Worm (Caenorhabditis elegans) whole organism, mixed stage, embryonic: ENCODE results near the gene nhr-36.

Source experiments
- M03D4.4 ChIP-seq: sonication (generic microtip); optimal IDR thresholded peaks from 2 replicates; lab custom pipeline; 2017; ENCODE audit warnings: mild to moderate bottlenecking, missing genetic modification characterization, missing compliant biosample characterization
- bed-3 ChIP-seq: fragments of 200-800 bp; sonication (Bioruptor generic); optimal IDR thresholded peaks from 3 replicates; lab custom pipeline; 2018; ENCODE audit warnings: mild to moderate bottlenecking, missing genetic modification characterization, moderate library complexity, missing compliant biosample characterization
- blmp-1 ChIP-seq: fragments of 150-350 bp; optimal IDR thresholded peaks from 2 replicates; lab custom pipeline; 2014; ENCODE audit warnings: missing biosample characterization, missing genetic modification characterization
- ceh-43 ChIP-seq: fragments of 200-800 bp; sonication (Bioruptor generic); optimal IDR thresholded peaks from 2 replicates; lab custom pipeline; 2018; ENCODE audit warnings: mild to moderate bottlenecking, missing genetic modification characterization, moderate library complexity, missing compliant biosample characterization
- ceh-83 ChIP-seq: fragments of 200-800 bp; sonication (Bioruptor generic); optimal IDR thresholded peaks from 2 replicates; lab custom pipeline; 2018; ENCODE audit warnings: mild to moderate bottlenecking, missing genetic modification characterization, missing compliant biosample characterization
- ces-1 ChIP-seq: fragments of 150-350 bp; optimal IDR thresholded peaks from 2 replicates; lab custom pipeline; 2014; ENCODE audit warnings: missing biosample characterization, missing genetic modification reagents, missing genetic modification characterization
- cnd-1 ChIP-seq: fragments of 200-800 bp; sonication (Bioruptor generic); optimal IDR thresholded peaks from 2 replicates; lab custom pipeline; 2018; ENCODE audit warnings: mild to moderate bottlenecking, missing genetic modification characterization, missing compliant biosample characterization
- drap-1 ChIP-seq: fragments of 200-800 bp; sonication (Bioruptor generic); optimal IDR thresholded peaks from 3 replicates; lab custom pipeline; 2018; ENCODE audit warnings: mild to moderate bottlenecking, missing genetic modification characterization, missing compliant biosample characterization
- elt-1 ChIP-seq: sonication (generic microtip); optimal IDR thresholded peaks from 2 replicates; lab custom pipeline; 2017; ENCODE audit warnings: missing genetic modification characterization, mild to moderate bottlenecking, missing compliant biosample characterization, antibody characterized with exemption, moderate library complexity, borderline replicate concordance; ENCODE audit not compliant: insufficient read depth
- elt-3 ChIP-seq: fragments of 150-350 bp; optimal IDR thresholded peaks from 2 replicates; lab custom pipeline; 2014; ENCODE audit warnings: missing biosample characterization, missing genetic modification characterization
- flh-1 ChIP-seq: fragments of 200-800 bp; sonication (Bioruptor generic); optimal IDR thresholded peaks from 2 replicates; lab custom pipeline; 2018; ENCODE audit warnings: mild to moderate bottlenecking, missing genetic modification characterization, moderate library complexity, missing compliant biosample characterization
- ham-2 ChIP-seq: fragments of 200-800 bp; sonication (Bioruptor generic); optimal IDR thresholded peaks from 2 replicates; lab custom pipeline; 2018; ENCODE audit warnings: mild to moderate bottlenecking, missing genetic modification characterization, missing compliant biosample characterization
- hlh-1 ChIP-seq: fragments of 150-350 bp; optimal IDR thresholded peaks from 2 replicates; lab custom pipeline; 2014; ENCODE audit warnings: missing biosample characterization, missing genetic modification reagents, missing genetic modification characterization
- lin-13 ChIP-seq: fragments of 150-350 bp; optimal IDR thresholded peaks from 2 replicates; lab custom pipeline; 2014; ENCODE audit warnings: missing biosample characterization, missing genetic modification characterization
- lin-32 ChIP-seq: fragments of 200-800 bp; sonication (Bioruptor generic); optimal IDR thresholded peaks from 2 replicates; lab custom pipeline; 2018; ENCODE audit warnings: mild to moderate bottlenecking, missing genetic modification characterization, missing compliant biosample characterization
- lsy-2 ChIP-seq: fragments of 150-350 bp; optimal IDR thresholded peaks from 2 replicates; lab custom pipeline; 2014; ENCODE audit warnings: missing biosample characterization, missing genetic modification characterization
- mab-5 ChIP-seq: fragments of 150-350 bp; optimal IDR thresholded peaks from 2 replicates; lab custom pipeline; 2014; ENCODE audit warnings: missing biosample characterization, missing genetic modification characterization
- mep-1 ChIP-seq: fragments of 150-350 bp; optimal IDR thresholded peaks from 2 replicates; lab custom pipeline; 2017; ENCODE audit warnings: missing biosample characterization, missing genetic modification reagents, missing genetic modification characterization, inconsistent platforms
- mls-2 ChIP-seq: sonication (generic microtip); optimal IDR thresholded peaks from 2 replicates; lab custom pipeline; 2016; ENCODE audit warnings: mild to moderate bottlenecking, missing genetic modification characterization, moderate library complexity, missing compliant biosample characterization
- nhr-2 ChIP-seq: fragments of 150-350 bp; optimal IDR thresholded peaks from 2 replicates; lab custom pipeline; 2014; ENCODE audit warnings: missing biosample characterization, missing genetic modification characterization
- nhr-237 ChIP-seq: fragments of 150-350 bp; optimal IDR thresholded peaks from 2 replicates; lab custom pipeline; 2014; ENCODE audit warnings: missing biosample characterization, missing genetic modification characterization
- nhr-28 ChIP-seq: fragments of 150-350 bp; optimal IDR thresholded peaks from 2 replicates; lab custom pipeline; 2014; ENCODE audit warnings: missing biosample characterization, missing genetic modification characterization
- pha-4 ChIP-seq: fragments of 150-350 bp; optimal IDR thresholded peaks from 2 replicates; lab custom pipeline; 2018; ENCODE audit warnings: missing biosample characterization, missing genetic modification reagents, missing genetic modification characterization
- sem-2 ChIP-seq: fragments of 200-800 bp; sonication (Bioruptor generic); optimal IDR thresholded peaks from 2 replicates; lab custom pipeline; 2018; ENCODE audit warnings: mild to moderate bottlenecking, missing genetic modification characterization, missing compliant biosample characterization
- snpc-4 ChIP-seq: fragments of 150-350 bp; optimal IDR thresholded peaks from 2 replicates; lab custom pipeline; 2014; ENCODE audit warnings: missing biosample characterization, missing genetic modification characterization
- sptf-1 ChIP-seq: sonication (generic microtip); optimal IDR thresholded peaks from 2 replicates; lab custom pipeline; 2017; ENCODE audit warnings: mild to moderate bottlenecking, missing genetic modification characterization, moderate library complexity, missing compliant biosample characterization
- tbx-8 ChIP-seq: fragments of 200-800 bp; sonication (Bioruptor generic); optimal IDR thresholded peaks from 2 replicates; lab custom pipeline; 2018; ENCODE audit warnings: mild to moderate bottlenecking, missing genetic modification characterization, moderate library complexity, missing compliant biosample characterization
- unc-120 ChIP-seq: sonication (generic microtip); optimal IDR thresholded peaks from 2 replicates; lab custom pipeline; 2017; ENCODE audit warnings: missing genetic modification characterization, missing compliant biosample characterization; ENCODE audit not compliant: poor library complexity, severe bottlenecking
- unc-39 ChIP-seq: fragments of 150-350 bp; optimal IDR thresholded peaks from 2 replicates; lab custom pipeline; 2014; ENCODE audit warnings: missing biosample characterization, missing genetic modification characterization
- unc-62 ChIP-seq: fragments of 150-350 bp; optimal IDR thresholded peaks from 2 replicates; lab custom pipeline; 2014; ENCODE audit warnings: missing biosample characterization, missing genetic modification reagents, missing genetic modification characterization
- zip-8 ChIP-seq: fragments of 150-350 bp; optimal IDR thresholded peaks from 2 replicates; lab custom pipeline; 2014; ENCODE audit warnings: missing biosample characterization, missing genetic modification characterization
- ztf-11 ChIP-seq: fragments of 150-350 bp; optimal IDR thresholded peaks from 2 replicates; lab custom pipeline; 2014; ENCODE audit warnings: missing biosample characterization, missing genetic modification characterization

nhr-36 gene

DNA sequence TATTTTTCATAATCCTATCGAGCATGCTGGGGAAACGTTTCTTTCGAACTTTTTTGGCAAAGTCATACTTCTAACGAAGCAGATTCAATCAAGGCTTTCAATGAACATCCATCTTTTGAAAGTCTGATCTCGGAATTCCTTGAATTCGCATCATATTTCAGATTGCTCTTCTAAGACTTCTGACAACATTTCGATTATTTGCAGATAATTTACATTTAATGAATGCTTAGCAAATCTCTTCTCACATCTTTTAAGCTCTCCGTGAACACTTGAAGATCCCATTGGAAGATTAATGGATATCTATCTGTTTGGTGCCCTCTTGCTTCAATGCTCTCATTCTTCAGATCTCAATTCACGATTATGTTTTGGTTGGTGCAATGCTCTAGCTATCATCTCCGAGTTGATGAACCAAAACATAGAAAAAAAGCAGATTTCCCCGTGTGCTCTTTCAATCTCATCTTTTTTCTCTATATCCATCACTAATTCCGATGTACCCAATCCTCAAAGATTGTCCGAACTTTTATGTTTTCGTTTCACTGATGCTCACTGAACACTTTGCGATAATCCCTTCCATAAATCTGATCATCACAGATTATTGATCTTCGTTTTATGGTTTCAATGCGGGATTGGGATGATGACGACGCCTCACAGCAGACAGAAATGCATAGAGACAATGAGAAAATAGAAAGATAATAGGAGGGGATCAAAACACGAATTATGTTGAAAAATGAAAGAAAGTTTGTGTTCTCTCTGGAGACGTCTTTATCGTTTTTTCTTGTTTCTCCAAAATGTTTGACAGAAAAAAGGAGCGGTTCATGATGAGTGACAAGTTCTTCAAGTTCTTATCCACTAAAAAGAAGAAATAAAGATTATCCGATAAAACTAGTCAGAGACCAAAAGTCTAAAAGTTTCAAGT is 13.0 kb upstream of the nhr-36 start:
- TF ChIP-seq hlh-1 (tag; lab: Kevin White, UChicago), result no peak
- peak; percentile 14 for TF ChIP-seq mab-5 (tag; lab: Kevin White, UChicago)
- no peak for TF ChIP-seq blmp-1 (tag; lab: Kevin White, UChicago)
- TF ChIP-seq lin-32, result no peak
- no peak for TF ChIP-seq ceh-83 (GFP tag; lab: Kevin White, UChicago)
- peak; percentile 5 for TF ChIP-seq unc-120 (tag; lab: Kevin White, UChicago)
- TF ChIP-seq snpc-4 (tag; lab: Kevin White, UChicago), result no peak
- TF ChIP-seq nhr-237 (tag; lab: Kevin White, UChicago), result no peak
- no peak for TF ChIP-seq elt-3 (tag; lab: Kevin White, UChicago)
- peak; percentile 63 for TF ChIP-seq unc-62 (GFP tag; lab: Kevin White, UChicago)
- TF ChIP-seq, all 35 proteins: peak for 3

DNA sequence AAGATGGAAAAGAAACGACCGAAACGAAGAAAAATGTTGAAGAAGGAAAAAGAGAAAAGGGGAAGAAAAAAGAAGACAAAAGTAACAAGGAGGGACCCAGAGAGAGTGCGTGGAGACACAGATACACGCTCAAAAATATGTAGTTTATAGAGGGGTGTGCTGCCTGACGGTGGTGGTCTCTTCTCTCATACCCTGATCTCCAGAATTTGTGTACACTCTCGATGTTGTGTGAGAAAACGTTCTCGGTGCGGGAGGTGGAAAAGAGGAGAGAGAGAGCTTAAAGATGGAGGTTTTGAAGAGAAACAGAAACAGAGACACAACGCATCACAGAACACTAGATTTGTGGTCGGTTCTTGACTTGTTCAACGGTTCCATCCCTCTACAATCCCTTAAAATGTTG is 12.2 kb upstream of the nhr-36 start:
- peak; percentile 72 for TF ChIP-seq mls-2 (tag; lab: Kevin White, UChicago)
- peak; percentile 67 for TF ChIP-seq hlh-1 (tag; lab: Kevin White, UChicago)
- peak; percentile 17 for TF ChIP-seq ceh-83 (GFP tag; lab: Kevin White, UChicago)
- peak; percentile 40 for TF ChIP-seq M03D4.4
- TF ChIP-seq unc-120 (tag; lab: Kevin White, UChicago), result peak; percentile 49
- peak; percentile 42 for TF ChIP-seq unc-62 (GFP tag; lab: Kevin White, UChicago)
- peak; percentile 47 for TF ChIP-seq ces-1 (GFP tag; lab: Kevin White, UChicago)
- TF ChIP-seq mep-1 (tag; lab: Kevin White, UChicago), result peak; percentile 52
- TF ChIP-seq nhr-237 (tag; lab: Kevin White, UChicago), result peak; percentile 44
- TF ChIP-seq sptf-1 (tag; lab: Kevin White, UChicago), result peak; percentile 65
- no peak for TF ChIP-seq drap-1 (GFP tag; lab: Kevin White, UChicago)
- TF ChIP-seq ztf-11 (tag; lab: Kevin White, UChicago), result no peak
- TF ChIP-seq nhr-28 (tag; lab: Kevin White, UChicago), result no peak
- TF ChIP-seq tbx-8 (GFP tag; lab: Kevin White, UChicago), result no peak
- TF ChIP-seq ceh-43 (GFP tag; lab: Kevin White, UChicago), result no peak
- TF ChIP-seq pha-4, result peak; percentile 10
- peak; percentile 7 for TF ChIP-seq lsy-2 (tag; lab: Kevin White, UChicago)
- TF ChIP-seq bed-3 (GFP tag; lab: Kevin White, UChicago), result no peak
- TF ChIP-seq elt-1 (tag; lab: Kevin White, UChicago), result no peak

DNA sequence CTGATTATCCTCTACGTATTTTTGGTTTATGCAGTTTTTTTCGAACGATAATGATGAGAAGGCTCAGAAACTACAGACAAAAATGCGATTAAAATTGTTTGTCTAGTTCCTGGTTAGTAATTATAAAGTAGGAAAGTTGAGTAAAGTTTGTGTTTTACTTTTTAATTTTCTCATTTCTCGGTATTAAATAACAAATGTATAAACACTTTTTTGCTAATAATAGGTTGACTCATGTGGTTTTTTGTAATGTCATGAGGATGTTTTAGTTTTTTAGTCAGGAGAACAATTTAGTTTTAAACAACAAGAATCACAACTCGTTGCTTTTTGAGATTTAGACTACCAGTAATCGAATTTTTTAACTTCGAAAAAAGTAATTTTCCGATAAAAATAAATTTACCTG is 11.2 kb upstream of the nhr-36 start:
- TF ChIP-seq lsy-2 (tag; lab: Kevin White, UChicago) (no peak), lin-13 (tag; lab: Kevin White, UChicago) (no peak), unc-39 (tag; lab: Kevin White, UChicago) (no peak), ceh-43 (GFP tag; lab: Kevin White, UChicago) (no peak), ces-1 (GFP tag; lab: Kevin White, UChicago) (no peak), ham-2 (GFP tag; lab: Kevin White, UChicago) (no peak), nhr-2 (tag; lab: Kevin White, UChicago) (no peak), mep-1 (tag; lab: Kevin White, UChicago) (no peak), mab-5 (tag; lab: Kevin White, UChicago) (no peak), sem-2 (GFP tag; lab: Kevin White, UChicago) (no peak), unc-62 (GFP tag; lab: Kevin White, UChicago) (no peak), hlh-1 (tag; lab: Kevin White, UChicago) (no peak), cnd-1 (tag; lab: Kevin White, UChicago) (no peak), nhr-28 (tag; lab: Kevin White, UChicago) (no peak), blmp-1 (tag; lab: Kevin White, UChicago) (no peak), flh-1 (GFP tag; lab: Kevin White, UChicago) (no peak), M03D4.4 (no peak), ceh-83 (GFP tag; lab: Kevin White, UChicago) (no peak), zip-8 (no peak)
